Fruit fly (Drosophila melanogaster): Measurements from ENCODE around the gene ome.

ome gene

dm6 chr3L:14780187-14780586 is 107.5 kb downstream of the ome start (continued):
- TF ChIP-seq NfI (GFP tag; optimal IDR thresholded peaks at IDR 0.05), result no peak
- no peak for TF ChIP-seq ato (GFP tag; IDR thresholded peaks at IDR 0.05; ENCODE audit: partially characterized antibody)
- peak; percentile 45 for TF ChIP-seq CG18476 (GFP tag; optimal IDR thresholded peaks at IDR 0.05)
- TF ChIP-seq CG16815 (GFP tag; optimal IDR thresholded peaks at IDR 0.05), result no peak
- no peak for TF ChIP-seq mam (GFP tag; optimal IDR thresholded peaks at IDR 0.05)
- no peak for TF ChIP-seq CG12299 (tag; optimal IDR thresholded peaks at IDR 0.05)
- peak; percentile 31 for TF ChIP-seq Meics (GFP tag; optimal IDR thresholded peaks at IDR 0.05)
- TF ChIP-seq Chrac-16 (GFP tag; optimal IDR thresholded peaks at IDR 0.05), result no peak
- TF ChIP-seq CG33557 (GFP tag; optimal IDR thresholded peaks at IDR 0.05), result peak; percentile 41
- TF ChIP-seq pnt (GFP tag; optimal IDR thresholded peaks at IDR 0.05), result no peak
- TF ChIP-seq CG12219 (GFP tag; optimal IDR thresholded peaks at IDR 0.05), result peak; percentile 24
- no peak for TF ChIP-seq Dfd (GFP tag; optimal IDR thresholded peaks at IDR 0.05)
- no peak for TF ChIP-seq ttk (GFP tag; IDR thresholded peaks at IDR 0.05)
- TF ChIP-seq CG31365 (tag; optimal IDR thresholded peaks at IDR 0.05), result peak; percentile 27
- no peak for TF ChIP-seq gfzf (GFP tag; optimal IDR thresholded peaks at IDR 0.05)
- TF ChIP-seq CG15514 (GFP tag; optimal IDR thresholded peaks at IDR 0.05), result peak; percentile 36
- TF ChIP-seq YL-1 (GFP tag; optimal IDR thresholded peaks at IDR 0.05), result peak; percentile 1
- TF ChIP-seq kni (GFP tag; optimal IDR thresholded peaks at IDR 0.05), result no peak
- peak; percentile 44; the same call in 1 of the 2 replicates for TF ChIP-seq Atf6 (GFP tag; IDR thresholded peaks at IDR 0.05)
- no peak for TF ChIP-seq gce (GFP tag; IDR thresholded peaks at IDR 0.05)
- TF ChIP-seq TFAM (GFP tag; optimal IDR thresholded peaks at IDR 0.05), result no peak
- peak; percentile 51 for TF ChIP-seq CG6254 (GFP tag; optimal IDR thresholded peaks at IDR 0.05)
- no peak for TF ChIP-seq Camta (GFP tag; optimal IDR thresholded peaks at IDR 0.05)
- TF ChIP-seq fd64A (GFP tag; optimal IDR thresholded peaks at IDR 0.05), result peak; percentile 55
- TF ChIP-seq BtbVII (GFP tag; optimal IDR thresholded peaks at IDR 0.05), result peak; percentile 8
- TF ChIP-seq Dek (tag; optimal IDR thresholded peaks at IDR 0.05), result no peak
- TF ChIP-seq CoRest (tag; optimal IDR thresholded peaks at IDR 0.05), result peak; percentile 9
- TF ChIP-seq Rfx (GFP tag; IDR thresholded peaks at IDR 0.05), result peak; percentile 13; the same call in 1 of the 2 replicates
- peak; percentile 59; the same call in 2 of the 3 replicates for TF ChIP-seq zfh1 (GFP tag; IDR thresholded peaks at IDR 0.05)
- TF ChIP-seq CG13624 (GFP tag; optimal IDR thresholded peaks at IDR 0.05), result no peak
- no peak for TF ChIP-seq D (optimal IDR thresholded peaks at IDR 0.05)
- peak; percentile 22 for TF ChIP-seq D (GFP tag; optimal IDR thresholded peaks at IDR 0.05)
- no peak for TF ChIP-seq CG18011 (GFP tag; optimal IDR thresholded peaks at IDR 0.05)
- TF ChIP-seq amos (GFP tag; IDR thresholded peaks at IDR 0.05; ENCODE audit: partially characterized antibody), result no peak
- TF ChIP-seq CG1602 (GFP tag; optimal IDR thresholded peaks at IDR 0.05), result no peak
- TF ChIP-seq CG11456 (GFP tag; IDR thresholded peaks at IDR 0.05), result no peak
- TF ChIP-seq HmgD (GFP tag; optimal IDR thresholded peaks at IDR 0.05), result no peak
- no peak for TF ChIP-seq croc (GFP tag; conservative IDR thresholded peaks at IDR 0.05)
- peak; percentile 58 for TF ChIP-seq CG18599 (GFP tag; optimal IDR thresholded peaks at IDR 0.05)
- TF ChIP-seq Hr51 (GFP tag; optimal IDR thresholded peaks at IDR 0.05), result no peak
- TF ChIP-seq Fer3 (tag; optimal IDR thresholded peaks at IDR 0.05), result no peak
- no peak for TF ChIP-seq CG7963 (GFP tag; IDR thresholded peaks at IDR 0.05; ENCODE audit: partially characterized antibody)
- TF ChIP-seq CG1647 (GFP tag; optimal IDR thresholded peaks at IDR 0.05), result no peak
- TF ChIP-seq lmd (GFP tag; IDR thresholded peaks at IDR 0.05), result no peak
- peak; percentile 33 for TF ChIP-seq dmrt99B (tag; optimal IDR thresholded peaks at IDR 0.05)
- no peak for TF ChIP-seq Eip74EF (GFP tag; optimal IDR thresholded peaks at IDR 0.05)
- TF ChIP-seq sisA (GFP tag; IDR thresholded peaks at IDR 0.05), result no peak
- TF ChIP-seq CG2712 (tag; optimal IDR thresholded peaks at IDR 0.05), result no peak
- no peak for TF ChIP-seq Hmx (GFP tag; optimal IDR thresholded peaks at IDR 0.05)
- TF ChIP-seq Ets65A (GFP tag), result no peak
- TF ChIP-seq nerfin-2 (GFP tag; IDR thresholded peaks at IDR 0.05; ENCODE audit: partially characterized antibody), result no peak

Measured in whole organism, embryonic.